Fruit fly (Drosophila melanogaster) whole organism, embryonic: Measurements from ENCODE around the gene Rack1.

Experiments
- Aef1 ChIP-seq: fragments of 200-800 bp; sonication (Bioruptor generic); IDR thresholded peaks from 3 replicates; pipeline ENCODE4 v1.3.6; 2022; ENCODE audit warnings: missing biosample characterization, missing genetic modification characterization
- Antp ChIP-seq: fragments of 200-800 bp; sonication (Bioruptor generic); optimal IDR thresholded peaks from 3 replicates; lab custom pipeline; 2016; ENCODE audit warnings: missing biosample characterization, missing genetic modification characterization
- B-H1 ChIP-seq: fragments of 200-800 bp; sonication (Bioruptor generic); IDR thresholded peaks from 3 replicates; pipeline ENCODE4 v1.3.6; 2022; ENCODE audit warnings: missing biosample characterization, missing genetic modification characterization
- CG10147 ChIP-seq: fragments of 200-800 bp; sonication (Bioruptor generic); optimal IDR thresholded peaks from 2 replicates; lab custom pipeline; 2019; ENCODE audit warnings: missing biosample characterization, mild to moderate bottlenecking, missing genetic modification characterization, moderate library complexity
- CG10366 ChIP-seq: fragments of 200-800 bp; sonication (Bioruptor generic); IDR thresholded peaks from 2 replicates; pipeline ENCODE4 v1.3.6; 2022; ENCODE audit warnings: missing biosample characterization, missing genetic modification characterization
- CG11247 ChIP-seq: fragments of 200-800 bp; sonication (Bioruptor generic); IDR thresholded peaks from 2 replicates; pipeline ENCODE4 v1.3.6; 2022; ENCODE audit warnings: missing biosample characterization, missing genetic modification characterization
- CG11398 ChIP-seq: fragments of 200-800 bp; sonication (Bioruptor generic); optimal IDR thresholded peaks from 2 replicates; lab custom pipeline; 2016; ENCODE audit warnings: missing biosample characterization, missing genetic modification characterization
- CG11504 ChIP-seq: fragments of 200-800 bp; sonication (Bioruptor generic); optimal IDR thresholded peaks from 3 replicates; lab custom pipeline; 2019; ENCODE audit warnings: missing biosample characterization, mild to moderate bottlenecking, missing genetic modification characterization, moderate library complexity
- CG12104 ChIP-seq: fragments of 200-800 bp; sonication (Bioruptor generic); optimal IDR thresholded peaks from 3 replicates; lab custom pipeline; 2016; ENCODE audit warnings: missing biosample characterization, missing genetic modification characterization
- CG1233 ChIP-seq: fragments of 200-800 bp; sonication (Bioruptor generic); optimal IDR thresholded peaks from 4 replicates; lab custom pipeline; 2018; ENCODE audit warnings: missing biosample characterization, mild to moderate bottlenecking, missing genetic modification characterization
- CG13123 ChIP-seq: fragments of 200-800 bp; sonication (Bioruptor generic); optimal IDR thresholded peaks from 2 replicates; lab custom pipeline; 2016; ENCODE audit warnings: missing biosample characterization, missing genetic modification characterization
- CG14050 ChIP-seq: fragments of 200-800 bp; sonication (Bioruptor generic); IDR thresholded peaks from 3 replicates; pipeline ENCODE4 v1.3.6; 2022; ENCODE audit warnings: missing biosample characterization, missing genetic modification characterization
- CG15269 ChIP-seq: fragments of 200-800 bp; sonication (Bioruptor generic); optimal IDR thresholded peaks from 2 replicates; lab custom pipeline; 2018; ENCODE audit warnings: missing biosample characterization, mild to moderate bottlenecking, missing genetic modification characterization, moderate library complexity
- CG17912 ChIP-seq: fragments of 200-800 bp; sonication (Bioruptor generic); optimal IDR thresholded peaks from 2 replicates; lab custom pipeline; 2018; ENCODE audit warnings: missing biosample characterization, mild to moderate bottlenecking, missing genetic modification characterization
- CG18476 ChIP-seq: fragments of 200-800 bp; sonication (Bioruptor generic); optimal IDR thresholded peaks from 2 replicates; lab custom pipeline; 2016; ENCODE audit warnings: missing biosample characterization, mild to moderate bottlenecking, missing genetic modification characterization
- CG2129 ChIP-seq: fragments of 200-800 bp; sonication (Bioruptor generic); IDR thresholded peaks from 2 replicates; pipeline ENCODE4 v1.3.6; 2022; ENCODE audit warnings: missing biosample characterization, missing genetic modification characterization; ENCODE audit not compliant: partially characterized antibody
- CG2889 ChIP-seq: fragments of 200-800 bp; sonication (Bioruptor generic); IDR thresholded peaks from 3 replicates; pipeline ENCODE4 v1.3.6; 2022; ENCODE audit warnings: missing biosample characterization, missing genetic modification characterization
- CG30020 ChIP-seq: fragments of 200-800 bp; optimal IDR thresholded peaks from 2 replicates; lab custom pipeline; 2019; ENCODE audit warnings: missing biosample characterization, mild to moderate bottlenecking, missing genetic modification characterization, moderate library complexity
- CG34422 ChIP-seq: fragments of 200-800 bp; sonication (Bioruptor generic); IDR thresholded peaks from 3 replicates; pipeline ENCODE4 v1.3.6; 2022; ENCODE audit warnings: missing biosample characterization, missing genetic modification characterization
- CG5245 ChIP-seq: fragments of 200-800 bp; sonication (Bioruptor generic); optimal IDR thresholded peaks from 3 replicates; lab custom pipeline; 2016; ENCODE audit warnings: missing biosample characterization, missing genetic modification characterization
- CG7928 ChIP-seq: fragments of 200-800 bp; sonication (Bioruptor generic); optimal IDR thresholded peaks from 2 replicates; lab custom pipeline; 2017; ENCODE audit warnings: missing biosample characterization, mild to moderate bottlenecking, missing genetic modification characterization
- Dek ChIP-seq: fragments of 200-800 bp; sonication (Bioruptor generic); optimal IDR thresholded peaks from 3 replicates; lab custom pipeline; 2019; ENCODE audit warnings: missing biosample characterization, mild to moderate bottlenecking, missing genetic modification characterization, moderate library complexity
- Dip2 ChIP-seq: fragments of 200-800 bp; sonication (Bioruptor generic); IDR thresholded peaks from 2 replicates; pipeline ENCODE4 v1.3.6; 2022; ENCODE audit warnings: missing biosample characterization, missing genetic modification characterization
- ERR ChIP-seq: fragments of 200-800 bp; sonication (Bioruptor generic); optimal IDR thresholded peaks from 2 replicates; lab custom pipeline; 2016; ENCODE audit warnings: missing biosample characterization, missing genetic modification characterization
- Ets65A ChIP-seq: fragments of 200-800 bp; sonication (Bioruptor generic); peaks from one replicate; lab custom pipeline; 2016; ENCODE audit warnings: missing biosample characterization, missing genetic modification characterization
- H2.0 ChIP-seq: fragments of 200-800 bp; sonication (Bioruptor generic); IDR thresholded peaks from 2 replicates; pipeline ENCODE4 v1.3.6; 2022; ENCODE audit warnings: missing biosample characterization, missing genetic modification characterization
- Hr51 ChIP-seq, 2 experiments: fragments of 200-800 bp; sonication (Bioruptor generic); optimal IDR thresholded peaks; 2 replicates in 1 of 2; 3 replicates in 1 of 2; lab custom pipeline; 2016 to 2018; ENCODE audit warnings: missing biosample characterization in 2 of 2, missing genetic modification characterization in 2 of 2, mild to moderate bottlenecking in 1 of 2, moderate library complexity in 1 of 2
- Hr78 ChIP-seq, 2 experiments: fragments of 200-800 bp in 1 of 2; fragments of >200 bp in 1 of 2; sonication (Bioruptor generic) in 1 of 2; optimal IDR thresholded peaks; 2 replicates each; lab custom pipeline; 2017 to 2019; ENCODE audit warnings: missing biosample characterization in 2 of 2, missing genetic modification characterization in 2 of 2, mild to moderate bottlenecking in 1 of 2, moderate library complexity in 1 of 2
- Max ChIP-seq: fragments of 200-800 bp; sonication (Bioruptor generic); optimal IDR thresholded peaks from 2 replicates; lab custom pipeline; 2016; ENCODE audit warnings: missing biosample characterization, mild to moderate bottlenecking, missing genetic modification characterization
- Oli ChIP-seq: fragments of 200-800 bp; sonication (Bioruptor generic); optimal IDR thresholded peaks from 2 replicates; lab custom pipeline; 2018; ENCODE audit warnings: missing biosample characterization, mild to moderate bottlenecking, missing genetic modification characterization, moderate library complexity
- Taf1 ChIP-seq: fragments of 200-800 bp; sonication (Bioruptor generic); IDR thresholded peaks from 2 replicates; pipeline ENCODE4 v1.3.6; 2022; ENCODE audit warnings: missing biosample characterization, missing genetic modification characterization
- Vsx1 ChIP-seq: fragments of 200-800 bp; sonication (Bioruptor generic); optimal IDR thresholded peaks from 2 replicates; lab custom pipeline; 2017; ENCODE audit warnings: missing biosample characterization, mild to moderate bottlenecking, missing genetic modification characterization, missing genetic modification reagents
- ara ChIP-seq: fragments of 200-800 bp; sonication (Bioruptor generic); IDR thresholded peaks from 2 replicates; pipeline ENCODE4 v1.3.6; 2022; ENCODE audit warnings: missing biosample characterization, missing genetic modification characterization
- crol ChIP-seq: fragments of 200-800 bp; sonication (Bioruptor generic); IDR thresholded peaks from 2 replicates; pipeline ENCODE4 v1.3.6; 2022; ENCODE audit warnings: missing biosample characterization, missing genetic modification characterization
- disco-r ChIP-seq: fragments of 200-800 bp; sonication (Bioruptor generic); optimal IDR thresholded peaks from 2 replicates; lab custom pipeline; 2016; ENCODE audit warnings: missing biosample characterization, missing genetic modification characterization
- dysf ChIP-seq: fragments of 200-800 bp; sonication (Bioruptor generic); IDR thresholded peaks from 3 replicates; pipeline ENCODE4 v1.3.6; 2022; ENCODE audit warnings: missing biosample characterization, missing genetic modification characterization
- gcm ChIP-seq: fragments of 200-800 bp; sonication (Bioruptor generic); optimal IDR thresholded peaks from 2 replicates; lab custom pipeline; 2019; ENCODE audit warnings: missing biosample characterization, mild to moderate bottlenecking, missing genetic modification characterization, moderate library complexity
- gcm2 ChIP-seq: fragments of 200-800 bp; sonication (Bioruptor generic); optimal IDR thresholded peaks from 2 replicates; lab custom pipeline; 2016; ENCODE audit warnings: missing biosample characterization, missing genetic modification characterization
- gfzf ChIP-seq: fragments of 200-800 bp; sonication (Bioruptor generic); optimal IDR thresholded peaks from 2 replicates; lab custom pipeline; 2016; ENCODE audit warnings: missing biosample characterization, mild to moderate bottlenecking, missing genetic modification characterization, moderate library complexity
- her ChIP-seq: fragments of 200-800 bp; sonication (Bioruptor generic); optimal IDR thresholded peaks from 2 replicates; lab custom pipeline; 2016; ENCODE audit warnings: missing biosample characterization, missing genetic modification characterization
- jumu ChIP-seq: fragments of 200-800 bp; sonication (Bioruptor generic); optimal IDR thresholded peaks from 3 replicates; lab custom pipeline; 2016; ENCODE audit warnings: missing biosample characterization, missing genetic modification characterization
- onecut ChIP-seq: fragments of 200-800 bp; sonication (Bioruptor generic); IDR thresholded peaks from 2 replicates; pipeline ENCODE4 v1.3.6; 2022; ENCODE audit warnings: missing biosample characterization, missing genetic modification characterization
- pb ChIP-seq: fragments of 200-800 bp; sonication (Bioruptor generic); optimal IDR thresholded peaks from 3 replicates; lab custom pipeline; 2016; ENCODE audit warnings: missing biosample characterization, missing genetic modification characterization
- phol ChIP-seq: fragments of 200-800 bp; sonication (Bioruptor generic); optimal IDR thresholded peaks from 3 replicates; lab custom pipeline; 2018; ENCODE audit warnings: missing biosample characterization, mild to moderate bottlenecking, missing genetic modification characterization, moderate library complexity
- ro ChIP-seq: fragments of 200-800 bp; sonication (Bioruptor generic); IDR thresholded peaks from 2 replicates; pipeline ENCODE4 v1.3.6; 2022; ENCODE audit warnings: missing biosample characterization, missing genetic modification characterization
- row ChIP-seq: fragments of 200-800 bp; sonication (Bioruptor generic); IDR thresholded peaks from 3 replicates; pipeline ENCODE4 v1.3.6; 2022; ENCODE audit warnings: missing biosample characterization, missing genetic modification characterization
- schlank ChIP-seq: fragments of 200-800 bp; sonication (Bioruptor generic); optimal IDR thresholded peaks from 2 replicates; lab custom pipeline; 2018; ENCODE audit warnings: missing biosample characterization, mild to moderate bottlenecking, missing genetic modification characterization
- sisA ChIP-seq: fragments of 200-800 bp; sonication (Bioruptor generic); IDR thresholded peaks from 2 replicates; pipeline ENCODE4 v1.3.6; 2022; ENCODE audit warnings: missing biosample characterization, missing genetic modification characterization
- slbo ChIP-seq: fragments of 200-800 bp; sonication (Bioruptor generic); IDR thresholded peaks from 2 replicates; pipeline ENCODE4 v1.3.6; 2022; ENCODE audit warnings: missing biosample characterization, missing genetic modification characterization
- zfh2 ChIP-seq: fragments of 200-800 bp; sonication (Bioruptor generic); optimal IDR thresholded peaks from 2 replicates; lab custom pipeline; 2016; ENCODE audit warnings: missing biosample characterization, missing genetic modification characterization

The Rack1 gene

dm6 chr2L:7799804-7800433, 27.2 kb downstream of the Rack1 start, which contains the start of the genes Herp and r2d2 (continued):
- TF ChIP-seq Oli (tag; lab: Kevin White, UChicago) (peak; percentile 83), sisA (GFP tag; lab: Robert Waterston, UW) (peak; percentile 90), gcm (GFP tag; lab: Kevin White, UChicago) (peak; percentile 71), Hr78 (GFP tag; optimal IDR thresholded peaks at IDR 0.05; lab: Kevin White, UChicago) (peak in 1 of 2 experiments; percentile 91), CG18476 (GFP tag; lab: Kevin White, UChicago) (peak; percentile 73), Taf1 (peak; percentile 81), ara (GFP tag; lab: Robert Waterston, UW) (peak; percentile 76), slbo (GFP tag; lab: Robert Waterston, UW) (peak; percentile 93), Antp (GFP tag; lab: Kevin White, UChicago) (peak; percentile 96), CG17912 (GFP tag; lab: Kevin White, UChicago) (peak; percentile 44), B-H1 (GFP tag; lab: Robert Waterston, UW) (peak; percentile 60; the same call in 1 of the 3 replicates), onecut (peak; percentile 86), zfh2 (GFP tag; lab: Kevin White, UChicago) (peak; percentile 97), CG2129 (peak; percentile 45), CG7928 (GFP tag; lab: Kevin White, UChicago) (peak; percentile 79), Dip2 (GFP tag; lab: Robert Waterston, UW) (no peak), Vsx1 (GFP tag; lab: Kevin White, UChicago) (peak; percentile 57), H2.0 (GFP tag; lab: Robert Waterston, UW) (peak; percentile 80), pb (GFP tag; lab: Kevin White, UChicago) (peak; percentile 93), CG34422 (GFP tag; lab: Robert Waterston, UW) (peak; percentile 92), CG11398 (GFP tag; lab: Kevin White, UChicago) (peak; percentile 85), ro (GFP tag; lab: Robert Waterston, UW) (peak; percentile 67), jumu (GFP tag; lab: Kevin White, UChicago) (peak; percentile 94), CG1233 (GFP tag; lab: Kevin White, UChicago) (peak; percentile 89), disco-r (peak; percentile 92), CG10147 (GFP tag; lab: Kevin White, UChicago) (peak; percentile 86), Max (GFP tag; lab: Kevin White, UChicago) (peak; percentile 92), Hr51 (GFP tag; optimal IDR thresholded peaks at IDR 0.05; lab: Kevin White, UChicago) (peak; percentile 87 to 91), crol (GFP tag; lab: Robert Waterston, UW) (peak; percentile 53; the same call in 1 of the 2 replicates), CG11504 (tag; lab: Kevin White, UChicago) (peak; percentile 90), CG14050 (GFP tag; lab: Robert Waterston, UW) (peak; percentile 81), gfzf (GFP tag; lab: Kevin White, UChicago) (peak; percentile 38), her (peak; percentile 92), CG11247 (GFP tag; lab: Robert Waterston, UW) (peak; percentile 86), CG30020 (tag; lab: Kevin White, UChicago) (peak; percentile 92), CG12104 (GFP tag; lab: Kevin White, UChicago) (peak; percentile 85), Ets65A (peak; percentile 99), CG13123 (GFP tag; lab: Kevin White, UChicago) (peak; percentile 76), Aef1 (GFP tag; lab: Robert Waterston, UW) (peak; percentile 91), Dek (tag; lab: Kevin White, UChicago) (peak; percentile 89), phol (tag; lab: Kevin White, UChicago) (peak; percentile 90), ERR (GFP tag; lab: Kevin White, UChicago) (peak; percentile 82), CG10366 (GFP tag; lab: Robert Waterston, UW) (peak; percentile 74), dysf (peak; percentile 94), gcm2 (GFP tag; lab: Kevin White, UChicago) (peak; percentile 75), CG15269 (tag; lab: Kevin White, UChicago) (peak; percentile 90), CG5245 (peak; percentile 83), row (GFP tag; lab: Robert Waterston, UW) (peak; percentile 97), CG2889 (GFP tag; lab: Robert Waterston, UW) (peak; percentile 58; the same call in 2 of the 3 replicates), schlank (tag; lab: Kevin White, UChicago) (peak; percentile 85)
